Fruit fly (Drosophila melanogaster) whole organism, larva: ENCODE results near the gene CG43135.

ENCODE experiments used
- noc ChIP-seq: fragments of 200-800 bp; sonication (Bioruptor generic); optimal IDR thresholded peaks from 3 replicates; lab custom pipeline; 2019; ENCODE audit warnings: missing biosample characterization, mild to moderate bottlenecking, missing genetic modification characterization, moderate library complexity

Gene CG43135

dm6 chrX:4248077-4248476 lies at the start of gene CG43135:
TSS of gene CG43135 (plus strand) at chrX:4248377.
- no peak for TF ChIP-seq noc (tag; lab: Kevin White, UChicago)

- no peak for TF ChIP-seq noc (tag; lab: Kevin White, UChicago)
Measured at dm6 chrX:4198769-4199168, 49.4 kb upstream of the CG43135 start.

dm6 chrX:4200612-4201011 lies 47.6 kb upstream of the CG43135 start:
- TF ChIP-seq noc (tag; lab: Kevin White, UChicago): no peak

- TF ChIP-seq noc (tag; lab: Kevin White, UChicago): peak; percentile 68
Measured at dm6 chrX:4202235-4202794, 45.9 kb upstream of the CG43135 start.

- no peak for TF ChIP-seq noc (tag; lab: Kevin White, UChicago)
Measured at dm6 chrX:4203713-4204447, 44.3 kb upstream of the CG43135 start.

dm6 chrX:4205346-4206178 lies 42.6 kb upstream of the CG43135 start, which contains the start of gene Fas2:
TSS of gene Fas2 (minus strand) at chrX:4206093.
- TF ChIP-seq noc (tag; lab: Kevin White, UChicago): peak; percentile 38

- no peak for TF ChIP-seq noc (tag; lab: Kevin White, UChicago)
Measured at dm6 chrX:4206764-4207163, 41.4 kb upstream of the CG43135 start.

- TF ChIP-seq noc (tag; lab: Kevin White, UChicago): no peak
Measured at dm6 chrX:4212725-4213124, 35.5 kb upstream of the CG43135 start, which contains the start of gene CG43288. TSS of gene CG43288 (plus strand) at chrX:4213025.

dm6 chrX:4214371-4214770 lies 33.8 kb upstream of the CG43135 start:
- no peak for TF ChIP-seq noc (tag; lab: Kevin White, UChicago)

- no peak for TF ChIP-seq noc (tag; lab: Kevin White, UChicago)
Measured at dm6 chrX:4217294-4217693, 30.9 kb upstream of the CG43135 start, which contains the start of gene CG15571. TSS of gene CG15571 (minus strand) at chrX:4217394.

dm6 chrX:4217870-4218269 lies 30.3 kb upstream of the CG43135 start, which contains the start of gene CG15570:
TSS of gene CG15570 (plus strand) at chrX:4218170.
- TF ChIP-seq noc (tag; lab: Kevin White, UChicago): no peak

- no peak for TF ChIP-seq noc (tag; lab: Kevin White, UChicago)
Measured at dm6 chrX:4225020-4225419, 23.2 kb upstream of the CG43135 start.

dm6 chrX:4240146-4240545 lies 8.0 kb upstream of the CG43135 start:
- TF ChIP-seq noc (tag; lab: Kevin White, UChicago): no peak

- TF ChIP-seq noc (tag; lab: Kevin White, UChicago): no peak
Measured at dm6 chrX:4242726-4243125, 5.5 kb upstream of the CG43135 start, which contains the start of gene Femcoat. TSS of gene Femcoat (minus strand) at chrX:4242826.

dm6 chrX:4246039-4246438 lies 2.1 kb upstream of the CG43135 start, which contains the start of gene Muc4B:
TSS of gene Muc4B (minus strand) at chrX:4246139.
- TF ChIP-seq noc (tag; lab: Kevin White, UChicago): no peak

- no peak for TF ChIP-seq noc (tag; lab: Kevin White, UChicago)
Measured at dm6 chrX:4247013-4247412, 1.2 kb upstream of the CG43135 start, which contains the start of gene CG43134. TSS of gene CG43134 (plus strand) at chrX:4247313.
